Worm (Caenorhabditis elegans): ENCODE measurements around the gene str-23.

Gene str-23

DNA sequence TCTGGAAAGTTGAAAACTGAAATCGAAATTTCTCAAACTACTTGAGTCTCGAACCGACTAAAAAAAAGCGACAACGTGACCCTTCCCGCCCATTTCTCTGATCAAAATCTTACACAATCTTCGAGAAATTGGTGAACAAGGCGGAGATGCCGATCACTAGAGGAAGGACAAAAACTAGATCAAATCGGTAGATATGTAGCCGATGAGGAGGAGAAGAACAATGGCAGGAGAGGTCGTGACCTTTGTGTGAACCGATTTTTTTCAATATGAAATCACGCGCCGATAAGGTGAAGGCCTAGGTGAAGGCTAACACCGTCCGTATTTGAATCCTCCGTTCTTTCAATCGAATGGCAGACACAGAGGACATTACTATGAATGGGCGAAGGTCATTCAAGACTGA lies 16.3 kb downstream of the str-23 start (continued):
- TF ChIP-seq egl-27 (tag; optimal IDR thresholded peaks at IDR 0.05) (peak; percentile 19), unc-55 (GFP tag; optimal IDR thresholded peaks at IDR 0.05) (no peak), ztf-4 (tag; optimal IDR thresholded peaks at IDR 0.05) (no peak), mbf-1 (tag; optimal IDR thresholded peaks at IDR 0.05) (no peak), gmeb-1 (tag; optimal IDR thresholded peaks at IDR 0.05) (no peak)

DNA sequence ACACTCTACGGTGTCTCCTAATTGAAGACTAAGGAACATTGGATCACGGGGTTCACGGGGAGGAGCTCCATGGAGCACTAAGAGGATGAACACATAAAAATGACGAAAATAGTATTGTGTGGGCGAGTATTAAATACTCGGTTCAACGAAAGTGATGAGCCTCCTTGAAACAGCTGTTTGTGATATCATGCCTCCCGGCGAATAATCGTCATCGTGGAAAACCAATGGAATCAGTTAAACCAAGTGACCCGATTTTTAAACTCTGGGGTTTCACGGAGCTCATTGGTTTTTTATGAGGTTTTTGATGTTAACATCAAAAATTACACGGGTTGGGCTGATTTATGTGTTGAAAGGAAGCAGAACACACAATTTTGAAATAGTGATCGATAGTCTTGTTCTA lies 16.9 kb downstream of the str-23 start:
- TF ChIP-seq lin-39 (tag; optimal IDR thresholded peaks at IDR 0.05) (no peak), aly-2 (tag; optimal IDR thresholded peaks at IDR 0.05) (no peak), nhr-129 (tag; optimal IDR thresholded peaks at IDR 0.05) (peak; percentile 0), ztf-4 (tag; optimal IDR thresholded peaks at IDR 0.05) (no peak), sem-4 (tag; optimal IDR thresholded peaks at IDR 0.05) (peak; percentile 9), mbf-1 (tag; optimal IDR thresholded peaks at IDR 0.05) (no peak), sma-9 (GFP tag; optimal IDR thresholded peaks at IDR 0.05) (peak; percentile 7), sma-9 (tag; optimal IDR thresholded peaks at IDR 0.05) (no peak)

DNA sequence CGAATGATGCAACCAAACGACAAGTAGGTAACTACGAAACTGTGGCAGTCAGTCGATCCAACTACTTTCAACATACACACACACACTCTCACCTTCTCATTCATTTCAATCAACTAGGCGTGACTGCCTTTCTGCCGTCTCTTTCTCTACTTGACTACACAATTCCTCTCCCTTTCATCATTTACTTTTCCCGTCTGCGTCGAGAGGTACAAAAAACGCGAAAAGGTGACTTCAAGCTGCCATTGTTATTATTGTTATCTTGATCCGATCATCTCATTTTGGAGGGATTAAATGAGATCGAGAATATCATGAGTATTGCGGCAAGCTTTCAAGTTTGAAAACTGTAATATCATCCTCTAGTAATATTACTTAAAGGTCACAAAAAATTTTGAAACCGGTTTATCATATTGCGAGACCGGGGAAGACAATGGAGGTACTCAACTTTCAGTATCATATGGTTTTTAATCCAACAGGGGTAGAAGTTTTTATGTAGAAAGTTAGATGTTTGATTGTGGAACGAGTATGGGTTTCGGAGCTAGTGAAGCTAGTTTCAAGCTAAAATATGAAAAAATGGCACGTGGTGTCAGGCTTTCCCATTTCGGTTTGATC lies 19.5 kb downstream of the str-23 start:
- TF ChIP-seq unc-39 (tag; optimal IDR thresholded peaks at IDR 0.05) (no peak), sma-3 (GFP tag; optimal IDR thresholded peaks at IDR 0.05) (no peak), nhr-25 (tag; optimal IDR thresholded peaks at IDR 0.05) (peak; percentile 79), crh-2 (tag; optimal IDR thresholded peaks at IDR 0.05) (peak; percentile 47), nhr-237 (tag; optimal IDR thresholded peaks at IDR 0.05) (no peak), nhr-129 (tag; optimal IDR thresholded peaks at IDR 0.05) (peak; percentile 93), zag-1 (tag; optimal IDR thresholded peaks at IDR 0.05) (no peak), sem-4 (tag; optimal IDR thresholded peaks at IDR 0.05) (peak; percentile 54), nhr-77 (tag; optimal IDR thresholded peaks at IDR 0.05) (no peak), alr-1 (tag; optimal IDR thresholded peaks at IDR 0.05) (no peak), ztf-11 (tag; optimal IDR thresholded peaks at IDR 0.05) (no peak), ceh-82 (tag; optimal IDR thresholded peaks at IDR 0.05) (no peak), nhr-12 (tag; optimal IDR thresholded peaks at IDR 0.05) (no peak), nhr-6 (tag; optimal IDR thresholded peaks at IDR 0.05) (peak; percentile 16), ztf-1 (GFP tag; conservative IDR thresholded peaks at IDR 0.05) (no peak), elt-1 (tag; optimal IDR thresholded peaks at IDR 0.05) (peak; percentile 26), C34F6.9 (tag; optimal IDR thresholded peaks at IDR 0.05) (peak; percentile 25), ZK546.5 (tag; optimal IDR thresholded peaks at IDR 0.05) (no peak), egl-27 (tag; optimal IDR thresholded peaks at IDR 0.05) (peak; percentile 5), mdl-1 (tag; optimal IDR thresholded peaks at IDR 0.05) (no peak), nhr-10 (tag; optimal IDR thresholded peaks at IDR 0.05) (no peak), fos-1 (tag; optimal IDR thresholded peaks at IDR 0.05) (peak; percentile 59), mab-5 (tag; optimal IDR thresholded peaks at IDR 0.05) (no peak), lsy-2 (tag; optimal IDR thresholded peaks at IDR 0.05) (peak in 1 of 2 experiments; percentile 33), ztf-4 (tag; optimal IDR thresholded peaks at IDR 0.05) (no peak), mbf-1 (tag; optimal IDR thresholded peaks at IDR 0.05) (no peak), elt-3 (tag; optimal IDR thresholded peaks at IDR 0.05) (no peak), lin-13 (GFP tag; optimal IDR thresholded peaks at IDR 0.05) (no peak), R02D3.7 (tag; optimal IDR thresholded peaks at IDR 0.05) (no peak), nhr-21 (tag; optimal IDR thresholded peaks at IDR 0.05) (no peak), dmd-4 (tag; optimal IDR thresholded peaks at IDR 0.05) (no peak), nhr-23 (tag; optimal IDR thresholded peaks at IDR 0.05) (no peak), aly-2 (tag; optimal IDR thresholded peaks at IDR 0.05) (no peak), skn-1 (tag; optimal IDR thresholded peaks at IDR 0.05) (no peak), F13H6.1 (tag; optimal IDR thresholded peaks at IDR 0.05) (peak; percentile 50), ama-1 (optimal IDR thresholded peaks at IDR 0.05) (peak; percentile 53), blmp-1 (tag; optimal IDR thresholded peaks at IDR 0.05; ENCODE audit: insufficient read depth) (peak; percentile 80), nhr-11 (tag; optimal IDR thresholded peaks at IDR 0.05) (no peak), gmeb-1 (tag; optimal IDR thresholded peaks at IDR 0.05) (peak; percentile 15), lin-11 (tag; optimal IDR thresholded peaks at IDR 0.05) (no peak), snpc-4 (tag; optimal IDR thresholded peaks at IDR 0.05) (no peak), unc-55 (GFP tag; optimal IDR thresholded peaks at IDR 0.05) (no peak), unc-62 (GFP tag; optimal IDR thresholded peaks at IDR 0.05) (no peak), sma-9 (GFP tag; optimal IDR thresholded peaks at IDR 0.05) (peak; percentile 53), sma-9 (tag; optimal IDR thresholded peaks at IDR 0.05) (no peak), peb-1 (tag; optimal IDR thresholded peaks at IDR 0.05) (no peak), ceh-16 (tag; optimal IDR thresholded peaks at IDR 0.05) (peak; percentile 45), Y55F3AM.14 (GFP tag; optimal IDR thresholded peaks at IDR 0.05) (no peak), lin-39 (tag; optimal IDR thresholded peaks at IDR 0.05) (no peak)
